Worm (Caenorhabditis elegans): ENCODE results near the gene col-71.

Gene col-71

DNA sequence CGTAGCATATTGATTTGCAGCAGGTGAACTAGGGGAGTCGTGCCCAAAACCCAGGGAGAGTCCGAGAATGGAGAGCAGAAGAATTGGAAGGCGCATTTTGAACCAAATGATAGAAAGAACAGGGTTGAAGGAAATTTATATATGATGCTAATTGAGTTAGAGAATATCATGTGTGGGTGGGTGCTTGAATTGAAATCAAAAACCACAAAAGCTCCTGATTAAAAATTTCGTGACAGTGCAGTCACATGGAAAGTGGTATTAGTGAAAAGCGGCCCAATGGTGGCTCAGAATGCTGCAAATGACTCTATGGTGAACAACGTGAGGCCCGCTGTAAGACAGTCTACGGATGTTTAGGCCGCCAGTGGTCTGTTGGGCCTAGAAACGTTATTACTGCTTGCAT, 40.8 kb downstream of the col-71 start, which contains the start of gene C16C8.8:
Gene C16C8.8, minus strand, starts transcription at position 101 of the 400 bp plus-strand sequence.
- no peak for TF ChIP-seq M03D4.4 (tag; optimal IDR thresholded peaks at IDR 0.05)
- TF ChIP-seq lin-32 (GFP tag; optimal IDR thresholded peaks at IDR 0.05) = no peak
- no peak for TF ChIP-seq mab-5 (tag; optimal IDR thresholded peaks at IDR 0.05)
- no peak for TF ChIP-seq blmp-1 (tag; optimal IDR thresholded peaks at IDR 0.05)
- TF ChIP-seq pha-4 (tag; optimal IDR thresholded peaks at IDR 0.05) = no peak
- no peak for TF ChIP-seq ceh-83 (GFP tag; optimal IDR thresholded peaks at IDR 0.05)
- TF ChIP-seq drap-1 (GFP tag; optimal IDR thresholded peaks at IDR 0.05) = no peak

ce11 chrII:3460048-3460447, 42.3 kb downstream of the col-71 start, which contains the start of gene C16C8.7:
Gene C16C8.7, minus strand, starts transcription at chrII:3460148.
- TF ChIP-seq lin-13 (tag; optimal IDR thresholded peaks at IDR 0.05) (no peak), cnd-1 (tag; optimal IDR thresholded peaks at IDR 0.05) (no peak), nhr-28 (tag; optimal IDR thresholded peaks at IDR 0.05) (no peak), zip-8 (tag; optimal IDR thresholded peaks at IDR 0.05) (no peak), blmp-1 (tag; optimal IDR thresholded peaks at IDR 0.05) (no peak), mep-1 (tag; optimal IDR thresholded peaks at IDR 0.05) (no peak), lsy-2 (tag; optimal IDR thresholded peaks at IDR 0.05) (no peak), nhr-237 (tag; optimal IDR thresholded peaks at IDR 0.05) (no peak), nhr-12 (tag; optimal IDR thresholded peaks at IDR 0.05) (no peak), elt-1 (tag; optimal IDR thresholded peaks at IDR 0.05; ENCODE audit: borderline replicate concordance, insufficient read depth) (no peak), nhr-76 (tag; optimal IDR thresholded peaks at IDR 0.05) (no peak), sptf-1 (tag; optimal IDR thresholded peaks at IDR 0.05) (no peak), unc-39 (tag; optimal IDR thresholded peaks at IDR 0.05) (no peak), mls-2 (tag; optimal IDR thresholded peaks at IDR 0.05) (no peak), M03D4.4 (tag; optimal IDR thresholded peaks at IDR 0.05) (no peak)

ce11 chrII:3459199-3459598, 43.2 kb downstream of the col-71 start:
- TF ChIP-seq lsy-2 (tag; optimal IDR thresholded peaks at IDR 0.05) = no peak
- TF ChIP-seq cnd-1 (tag; optimal IDR thresholded peaks at IDR 0.05) = no peak
- TF ChIP-seq ceh-83 (GFP tag; optimal IDR thresholded peaks at IDR 0.05) = no peak
- TF ChIP-seq ztf-11 (tag; optimal IDR thresholded peaks at IDR 0.05) = no peak
- no peak for TF ChIP-seq ceh-43 (GFP tag; optimal IDR thresholded peaks at IDR 0.05)
- TF ChIP-seq ham-2 (GFP tag; optimal IDR thresholded peaks at IDR 0.05) = no peak
- TF ChIP-seq nhr-76 (tag; optimal IDR thresholded peaks at IDR 0.05) = no peak

- TF ChIP-seq sem-2 (GFP tag; optimal IDR thresholded peaks at IDR 0.05) (no peak), unc-120 (tag; optimal IDR thresholded peaks at IDR 0.05; ENCODE audit: poor library complexity, severe bottlenecking) (no peak), flh-1 (GFP tag; optimal IDR thresholded peaks at IDR 0.05) (no peak), ham-2 (GFP tag; optimal IDR thresholded peaks at IDR 0.05) (no peak), unc-62 (GFP tag; optimal IDR thresholded peaks at IDR 0.05) (no peak), mls-2 (tag; optimal IDR thresholded peaks at IDR 0.05) (no peak), nhr-2 (tag; optimal IDR thresholded peaks at IDR 0.05) (no peak), mab-5 (tag; optimal IDR thresholded peaks at IDR 0.05) (no peak)
Observed at ce11 chrII:3458209-3458608, 44.2 kb downstream of the col-71 start, which contains the start of the genes C16C8.26 and C16C8.19. Gene C16C8.26, minus strand, starts transcription at chrII:3458309. Gene C16C8.19, plus strand, starts transcription at chrII:3458487.

DNA sequence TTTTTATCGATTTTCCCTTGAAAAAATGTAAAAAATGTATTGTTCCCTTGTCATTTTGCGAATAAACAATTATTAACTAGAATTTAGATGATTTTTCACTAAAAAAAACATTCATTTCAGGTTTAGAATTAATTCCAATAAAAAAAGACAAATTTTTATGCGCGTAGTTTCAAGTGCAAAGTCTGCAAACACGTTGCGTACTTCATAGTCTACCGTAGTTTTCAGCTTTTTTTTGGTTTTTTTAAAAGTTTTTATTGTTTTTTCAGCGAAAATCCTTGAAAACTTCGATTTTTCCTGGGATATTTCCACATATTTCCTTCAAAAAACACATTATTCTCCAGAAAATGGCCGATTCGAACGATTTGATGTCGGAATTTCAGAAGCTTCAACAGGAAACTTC, 48.8 kb downstream of the col-71 start, which contains the start of gene C16C8.11:
Gene C16C8.11, plus strand, starts transcription at position 188 of the 400 bp plus-strand sequence.
- TF ChIP-seq nhr-76 (tag; optimal IDR thresholded peaks at IDR 0.05) (no peak), mep-1 (tag; optimal IDR thresholded peaks at IDR 0.05) (no peak), pha-4 (tag; optimal IDR thresholded peaks at IDR 0.05) (no peak), elt-3 (tag; optimal IDR thresholded peaks at IDR 0.05) (no peak), ces-1 (GFP tag; optimal IDR thresholded peaks at IDR 0.05) (no peak), cnd-1 (tag; optimal IDR thresholded peaks at IDR 0.05) (no peak), nhr-28 (tag; optimal IDR thresholded peaks at IDR 0.05) (no peak)

DNA sequence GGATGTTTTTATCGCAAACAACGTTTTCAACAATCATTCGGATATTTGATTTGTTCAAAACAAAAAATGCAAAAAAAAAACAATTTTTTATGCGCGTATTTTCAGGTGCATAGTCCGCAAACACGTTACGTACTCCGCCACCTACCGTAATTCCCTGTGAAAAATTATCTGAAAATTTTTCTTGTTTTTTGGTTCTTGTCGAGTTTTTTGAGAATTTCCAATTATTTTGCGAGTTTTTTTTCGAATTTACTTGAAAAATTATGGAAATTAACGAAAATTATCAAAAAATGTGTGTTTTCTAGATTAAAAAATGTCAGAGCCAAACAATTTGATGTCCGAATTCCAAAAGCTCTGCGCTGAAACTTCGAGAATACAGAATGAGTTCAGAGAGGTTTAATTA, 49.9 kb downstream of the col-71 start, which contains the start of gene C16C8.12:
Gene C16C8.12, plus strand, starts transcription at position 301 of the 400 bp plus-strand sequence.
- TF ChIP-seq ces-1 (GFP tag; optimal IDR thresholded peaks at IDR 0.05) (no peak), bed-3 (GFP tag; optimal IDR thresholded peaks at IDR 0.05) (no peak), ceh-39 (tag; optimal IDR thresholded peaks at IDR 0.05) (no peak), nhr-12 (tag; optimal IDR thresholded peaks at IDR 0.05) (no peak), ceh-83 (GFP tag; optimal IDR thresholded peaks at IDR 0.05) (no peak), drap-1 (GFP tag; optimal IDR thresholded peaks at IDR 0.05) (no peak)

Measured in whole organism, mixed stage, embryonic.